Worm (Caenorhabditis elegans) whole organism, young adult: ENCODE data around the gene fbxa-152.

Experiments
- F22D6.2 ChIP-seq: sonication (generic microtip); optimal IDR thresholded peaks from 2 replicates; lab custom pipeline; 2016; ENCODE audit warnings: mild to moderate bottlenecking, missing genetic modification characterization, missing compliant biosample characterization
- K12H6.12 ChIP-seq: fragments of 200-800 bp; sonication (Bioruptor generic); optimal IDR thresholded peaks from 2 replicates; lab custom pipeline; 2018; ENCODE audit warnings: mild to moderate bottlenecking, missing genetic modification characterization, missing compliant biosample characterization
- T26A5.8 ChIP-seq: sonication (generic microtip); optimal IDR thresholded peaks from 2 replicates; lab custom pipeline; 2016; ENCODE audit warnings: missing genetic modification characterization, missing compliant biosample characterization
- ama-1 ChIP-seq, 3 experiments: fragments of 150-350 bp in 1 of 3; sonication (generic microtip) in 2 of 3; optimal IDR thresholded peaks; 2 replicates each; lab custom pipeline; 2014 to 2018; ENCODE audit warnings: missing biosample characterization in 2 of 3, missing genetic modification characterization in 2 of 3, missing genetic modification reagents in 2 of 3
- aptf-3 ChIP-seq: fragments of 200-800 bp; sonication (Bioruptor generic); IDR thresholded peaks from 2 replicates; pipeline ENCODE4 v1.3.6; 2022; ENCODE audit warnings: missing genetic modification characterization, missing compliant biosample characterization
- dpl-1 ChIP-seq: fragments of 150-350 bp; optimal IDR thresholded peaks from 2 replicates; lab custom pipeline; 2014; ENCODE audit warnings: missing biosample characterization, missing genetic modification reagents, missing genetic modification characterization
- egl-44 ChIP-seq: fragments of 200-800 bp; sonication (Bioruptor generic); IDR thresholded peaks from 2 replicates; pipeline ENCODE4 v1.3.6; 2022; ENCODE audit warnings: missing genetic modification reagents, missing genetic modification characterization, missing compliant biosample characterization
- gei-17 ChIP-seq: fragments of 200-800 bp; sonication (Bioruptor generic); optimal IDR thresholded peaks from 2 replicates; lab custom pipeline; 2018; ENCODE audit warnings: mild to moderate bottlenecking, missing genetic modification characterization, missing compliant biosample characterization
- hlh-12 ChIP-seq: sonication (generic microtip); optimal IDR thresholded peaks from 2 replicates; lab custom pipeline; 2016; ENCODE audit warnings: missing genetic modification characterization, missing compliant biosample characterization
- let-526 ChIP-seq: fragments of 200-800 bp; sonication (Bioruptor generic); IDR thresholded peaks from 2 replicates; pipeline ENCODE4 v1.3.6; 2022; ENCODE audit warnings: missing genetic modification reagents, missing genetic modification characterization, missing compliant biosample characterization
- madf-8 ChIP-seq: fragments of 200-800 bp; sonication (Bioruptor generic); conservative IDR thresholded peaks from 2 replicates; pipeline ENCODE4 v1.3.6; 2022; ENCODE audit warnings: missing genetic modification reagents, missing genetic modification characterization, missing compliant biosample characterization
- ztf-25 ChIP-seq: fragments of 200-800 bp; sonication (Bioruptor generic); IDR thresholded peaks from 2 replicates; pipeline ENCODE4 v1.3.6; 2022; ENCODE audit warnings: missing genetic modification reagents, missing genetic modification characterization, missing compliant biosample characterization

DNA sequence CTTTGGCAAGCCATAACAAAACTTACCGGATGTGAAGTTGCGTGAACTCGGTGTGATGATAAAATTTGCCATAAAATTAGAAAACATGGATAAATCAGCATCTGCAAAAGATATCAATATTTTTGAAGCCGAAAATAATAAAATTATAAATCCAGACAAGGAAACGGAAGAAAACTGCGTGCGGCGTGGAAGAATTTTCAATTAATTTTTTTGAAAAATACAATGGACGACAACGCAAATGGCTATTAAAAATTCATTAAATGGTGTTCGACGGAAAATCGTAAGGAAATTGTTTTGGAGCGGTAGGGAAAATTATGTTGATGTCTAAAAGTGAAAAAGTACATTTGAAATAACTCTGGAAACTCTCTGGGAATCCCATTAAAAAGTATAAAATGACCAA, 43.1 kb downstream of the fbxa-152 start, which contains the start of gene acr-18:
- TF ChIP-seq F22D6.2 (tag; lab: Kevin White, UChicago) (no peak), egl-44 (GFP tag; lab: Robert Waterston, UW) (no peak), aptf-3 (GFP tag; lab: Robert Waterston, UW) (no peak), ztf-25 (GFP tag; lab: Robert Waterston, UW) (no peak), hlh-12 (tag; lab: Kevin White, UChicago) (no peak), T26A5.8 (tag; lab: Kevin White, UChicago) (no peak), K12H6.12 (tag; lab: Kevin White, UChicago) (no peak), gei-17 (GFP tag; lab: Kevin White, UChicago) (no peak), let-526 (GFP tag; lab: Robert Waterston, UW) (no peak), ama-1 (optimal IDR thresholded peaks at IDR 0.05; lab: Kevin White, UChicago) (no peak), ama-1 (GFP tag; optimal IDR thresholded peaks at IDR 0.05; lab: Kevin White, UChicago) (no peak), dpl-1 (GFP tag; lab: Kevin White, UChicago) (no peak), madf-8 (GFP tag; lab: Robert Waterston, UW) (no peak)
